Fruit fly (Drosophila melanogaster): ENCODE measurements around the gene Ufsp2.

Ufsp2 gene

DNA sequence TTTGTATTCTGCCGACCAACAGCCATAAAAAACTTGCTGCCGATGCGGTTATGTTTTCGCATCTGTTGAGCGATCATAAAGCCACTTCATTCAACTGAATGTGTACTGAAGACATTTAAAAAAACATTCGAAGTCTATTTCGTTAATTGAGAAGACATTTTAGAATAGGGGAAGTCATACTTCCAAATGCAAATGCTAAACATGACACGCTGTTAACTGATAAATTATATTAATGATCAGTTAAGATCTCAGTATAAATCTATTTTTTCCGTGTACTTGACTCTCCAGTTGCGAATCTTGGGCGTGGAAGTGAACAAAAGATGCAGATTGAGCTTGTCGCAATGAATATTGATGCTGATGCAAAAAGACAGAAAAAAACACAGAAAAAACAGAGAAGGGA, 19.6 kb downstream of the Ufsp2 start:
- TF ChIP-seq dl (GFP tag; optimal IDR thresholded peaks at IDR 0.05; ENCODE audit: insufficient read depth in 1 of 2, partially characterized antibody in 2 of 2) (no peak), jim (GFP tag; optimal IDR thresholded peaks at IDR 0.05) (no peak), ey (GFP tag; optimal IDR thresholded peaks at IDR 0.05) (no peak), CG32264 (GFP tag; optimal IDR thresholded peaks at IDR 0.05) (no peak), sv (GFP tag; optimal IDR thresholded peaks at IDR 0.05) (no peak), lola (GFP tag; optimal IDR thresholded peaks at IDR 0.05) (no peak), Hr78 (GFP tag; optimal IDR thresholded peaks at IDR 0.05) (no peak), pan (optimal IDR thresholded peaks at IDR 0.05) (no peak), br (GFP tag; optimal IDR thresholded peaks at IDR 0.05) (no peak), Sp1 (GFP tag; optimal IDR thresholded peaks at IDR 0.05) (no peak)

DNA sequence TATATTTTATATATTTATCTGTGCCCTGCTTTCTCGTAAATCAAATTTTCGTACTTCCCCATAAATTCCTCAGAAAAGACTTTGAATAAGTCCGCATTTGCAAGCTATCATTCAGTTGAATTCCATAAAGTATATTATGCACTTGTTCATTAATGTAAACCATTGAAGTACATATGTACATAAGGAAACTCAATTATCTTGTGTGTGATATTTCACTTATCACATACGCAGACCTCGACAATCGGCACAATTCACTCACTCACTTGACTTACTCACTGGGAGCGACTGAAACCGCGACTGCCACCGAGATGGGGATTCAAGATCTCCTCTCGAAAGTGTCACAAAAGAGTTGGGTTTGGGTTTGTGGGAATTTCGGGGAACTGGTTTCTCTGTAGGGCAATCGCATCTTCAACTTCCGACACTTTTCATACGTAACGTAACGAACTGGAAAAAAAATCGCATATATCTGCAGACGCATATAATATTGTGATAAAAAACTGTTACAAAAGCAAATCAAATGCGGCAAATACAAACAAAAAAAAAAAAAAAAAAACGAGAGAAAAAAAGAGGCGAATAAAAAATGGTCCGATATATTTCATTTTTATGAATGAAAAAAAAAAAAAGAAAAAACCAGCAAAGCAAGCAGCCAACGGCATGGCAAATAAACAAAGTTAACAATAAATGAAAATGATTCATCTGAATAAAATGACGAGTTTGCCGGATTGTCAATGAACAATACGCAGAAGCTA, 20.8 kb downstream of the Ufsp2 start:
- TF ChIP-seq Hnf4 (GFP tag; optimal IDR thresholded peaks at IDR 0.05) (no peak), Hr78 (GFP tag; optimal IDR thresholded peaks at IDR 0.05) (no peak), rgr (GFP tag; optimal IDR thresholded peaks at IDR 0.05) (peak; percentile 17), Dif (GFP tag; optimal IDR thresholded peaks at IDR 0.05; ENCODE audit: partially characterized antibody) (no peak), CrebA (GFP tag; optimal IDR thresholded peaks at IDR 0.05; ENCODE audit: borderline replicate concordance) (no peak), HLH106 (tag; optimal IDR thresholded peaks at IDR 0.05) (no peak), fru (GFP tag; optimal IDR thresholded peaks at IDR 0.05) (no peak), Rel (GFP tag; optimal IDR thresholded peaks at IDR 0.05) (no peak), Rel (tag; optimal IDR thresholded peaks at IDR 0.05) (peak; percentile 63), sage (GFP tag; optimal IDR thresholded peaks at IDR 0.05) (no peak), Mio (GFP tag; optimal IDR thresholded peaks at IDR 0.05) (no peak), Sp1 (GFP tag; optimal IDR thresholded peaks at IDR 0.05) (peak; percentile 17), CG32264 (GFP tag; optimal IDR thresholded peaks at IDR 0.05) (no peak), h (GFP tag; optimal IDR thresholded peaks at IDR 0.05) (peak; percentile 12), ey (GFP tag; optimal IDR thresholded peaks at IDR 0.05) (no peak), CG9705 (GFP tag; optimal IDR thresholded peaks at IDR 0.05) (no peak), foxo (GFP tag; optimal IDR thresholded peaks at IDR 0.05) (no peak), pan (optimal IDR thresholded peaks at IDR 0.05) (no peak), Jra (GFP tag; optimal IDR thresholded peaks at IDR 0.05) (no peak)

dm6 chr3L:15597945-15598344, 21.6 kb downstream of the Ufsp2 start:
- TF ChIP-seq tai (GFP tag; optimal IDR thresholded peaks at IDR 0.05), result no peak
- no peak for TF ChIP-seq N (GFP tag; optimal IDR thresholded peaks at IDR 0.05)
- no peak for TF ChIP-seq sage (GFP tag; optimal IDR thresholded peaks at IDR 0.05)
- TF ChIP-seq Mio (GFP tag; optimal IDR thresholded peaks at IDR 0.05), result no peak
- no peak for TF ChIP-seq h (GFP tag; optimal IDR thresholded peaks at IDR 0.05)
- no peak for TF ChIP-seq brk (GFP tag; optimal IDR thresholded peaks at IDR 0.05)
- no peak for TF ChIP-seq Jra (GFP tag; optimal IDR thresholded peaks at IDR 0.05)
- no peak for TF ChIP-seq ey (GFP tag; optimal IDR thresholded peaks at IDR 0.05)
- no peak for TF ChIP-seq psq (GFP tag; optimal IDR thresholded peaks at IDR 0.05)
- TF ChIP-seq Vsx2 (GFP tag; optimal IDR thresholded peaks at IDR 0.05; ENCODE audit: partially characterized antibody), result no peak
- TF ChIP-seq foxo (GFP tag; optimal IDR thresholded peaks at IDR 0.05), result no peak
- no peak for TF ChIP-seq Dif (GFP tag; optimal IDR thresholded peaks at IDR 0.05; ENCODE audit: partially characterized antibody)
- TF ChIP-seq Myc (optimal IDR thresholded peaks at IDR 0.05), result no peak
- no peak for TF ChIP-seq HLH106 (tag; optimal IDR thresholded peaks at IDR 0.05)
- no peak for TF ChIP-seq woc (GFP tag; optimal IDR thresholded peaks at IDR 0.05)

DNA sequence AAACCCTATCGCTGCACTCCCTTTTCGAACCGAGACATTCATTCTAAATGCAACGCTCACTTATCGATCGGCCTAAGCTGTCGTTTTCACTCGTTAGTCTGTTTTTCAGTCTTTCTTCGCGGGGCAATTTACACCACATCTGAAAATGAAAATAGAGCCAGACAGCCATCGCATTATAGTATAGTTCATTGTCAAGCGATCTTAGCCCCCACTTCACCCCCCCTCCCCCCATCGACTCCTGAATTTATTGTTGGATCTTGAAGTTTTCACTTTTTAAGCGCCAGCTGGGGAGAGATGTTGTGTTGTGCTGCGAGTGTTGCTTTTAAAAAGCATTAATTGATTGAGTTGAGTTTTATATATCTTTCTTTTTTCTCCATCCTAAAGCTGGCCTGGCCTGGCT, 22.8 kb downstream of the Ufsp2 start:
- TF ChIP-seq CG9705 (GFP tag; optimal IDR thresholded peaks at IDR 0.05), result no peak
- TF ChIP-seq fru (GFP tag; optimal IDR thresholded peaks at IDR 0.05), result no peak
- TF ChIP-seq dl (GFP tag; optimal IDR thresholded peaks at IDR 0.05; ENCODE audit: insufficient read depth in 1 of 2, partially characterized antibody in 2 of 2), result no peak
- TF ChIP-seq rgr (GFP tag; optimal IDR thresholded peaks at IDR 0.05), result no peak
- TF ChIP-seq HLH106 (tag; optimal IDR thresholded peaks at IDR 0.05), result no peak
- no peak for TF ChIP-seq Dfd (GFP tag; optimal IDR thresholded peaks at IDR 0.05)
- no peak for TF ChIP-seq pan (optimal IDR thresholded peaks at IDR 0.05)
